Worm (Caenorhabditis elegans) whole organism, early embryonic: ENCODE results near the gene klp-17.

Experiments used
- B0310.2 ChIP-seq: sonication (generic microtip); optimal IDR thresholded peaks from 2 replicates; lab custom pipeline; 2016; ENCODE audit warnings: mild to moderate bottlenecking, missing genetic modification characterization, missing compliant biosample characterization
- F13C5.2 ChIP-seq: sonication (generic microtip); optimal IDR thresholded peaks from 2 replicates; lab custom pipeline; 2017; ENCODE audit warnings: mild to moderate bottlenecking, missing genetic modification characterization, inconsistent platforms, missing compliant biosample characterization
- aly-1 ChIP-seq: sonication (generic microtip); optimal IDR thresholded peaks from 2 replicates; lab custom pipeline; 2016; ENCODE audit warnings: missing genetic modification characterization, missing compliant biosample characterization
- ama-1 ChIP-seq: fragments of 150-350 bp; optimal IDR thresholded peaks from 2 replicates; lab custom pipeline; 2014
- ceh-13 ChIP-seq: fragments of 200-800 bp; sonication (Bioruptor generic); optimal IDR thresholded peaks from 2 replicates; lab custom pipeline; 2018; ENCODE audit warnings: mild to moderate bottlenecking, missing genetic modification characterization, missing compliant biosample characterization
- ceh-36 ChIP-seq: sonication (generic microtip); optimal IDR thresholded peaks from 2 replicates; lab custom pipeline; 2016; ENCODE audit warnings: missing genetic modification characterization, inconsistent platforms, missing compliant biosample characterization
- ets-7 ChIP-seq: sonication (generic microtip); optimal IDR thresholded peaks from 2 replicates; lab custom pipeline; 2016; ENCODE audit warnings: missing genotype, missing genetic modification characterization, missing compliant biosample characterization
- flt-1 ChIP-seq: fragments of 200-800 bp; sonication (Bioruptor generic); IDR thresholded peaks from 2 replicates; pipeline ENCODE4 v1.3.6; 2022; ENCODE audit warnings: missing genetic modification characterization, missing compliant biosample characterization
- hmbx-1 ChIP-seq: sonication (generic microtip); optimal IDR thresholded peaks from 2 replicates; lab custom pipeline; 2016; ENCODE audit warnings: mild to moderate bottlenecking, missing genetic modification characterization, missing compliant biosample characterization
- hmg-4 ChIP-seq: fragments of 200-800 bp; sonication (Bioruptor generic); optimal IDR thresholded peaks from 2 replicates; lab custom pipeline; 2018; ENCODE audit warnings: mild to moderate bottlenecking, missing genetic modification characterization, missing compliant biosample characterization
- hnd-1 ChIP-seq: sonication (generic microtip); optimal IDR thresholded peaks from 2 replicates; lab custom pipeline; 2016; ENCODE audit warnings: missing genetic modification characterization, missing compliant biosample characterization
- pes-1 ChIP-seq: fragments of 200-800 bp; sonication (Bioruptor generic); IDR thresholded peaks from 2 replicates; pipeline ENCODE4 v1.3.6; 2022; ENCODE audit warnings: missing genetic modification reagents, missing genetic modification characterization, missing compliant biosample characterization
- scrt-1 ChIP-seq: fragments of 200-800 bp; sonication (Bioruptor generic); IDR thresholded peaks from 2 replicates; pipeline ENCODE4 v1.3.6; 2022; ENCODE audit warnings: missing genetic modification characterization, missing compliant biosample characterization
- sea-1 ChIP-seq: fragments of 200-800 bp; sonication (Bioruptor generic); conservative IDR thresholded peaks from 2 replicates; pipeline ENCODE4 v1.3.6; 2022; ENCODE audit warnings: missing genetic modification characterization, missing compliant biosample characterization
- tbx-11 ChIP-seq: fragments of 200-800 bp; sonication (Bioruptor generic); IDR thresholded peaks from 2 replicates; pipeline ENCODE4 v1.3.6; 2022; ENCODE audit warnings: missing genetic modification characterization, missing compliant biosample characterization
- tbx-37 ChIP-seq: fragments of 200-800 bp; sonication (Bioruptor generic); conservative IDR thresholded peaks from 2 replicates; pipeline ENCODE4 v1.3.6; 2022; ENCODE audit warnings: missing genetic modification reagents, missing genetic modification characterization, missing compliant biosample characterization
- tra-4 ChIP-seq: sonication (generic microtip); optimal IDR thresholded peaks from 2 replicates; lab custom pipeline; 2017; ENCODE audit warnings: missing genetic modification characterization, missing compliant biosample characterization

klp-17 gene

ce11 chrII:11467541-11467940 lies at the start of gene klp-17:
Gene klp-17, minus strand, starts transcription at chrII:11467641.
- TF ChIP-seq tra-4 (tag; lab: Kevin White, UChicago) (no peak), hmbx-1 (tag; lab: Kevin White, UChicago) (no peak), aly-1 (tag; lab: Kevin White, UChicago) (no peak), ceh-13 (GFP tag; lab: Kevin White, UChicago) (no peak), tbx-11 (no peak), tbx-37 (GFP tag; lab: Robert Waterston, UW) (no peak), scrt-1 (no peak), pes-1 (GFP tag; lab: Robert Waterston, UW) (no peak), ama-1 (lab: Kevin White, UChicago) (no peak), hnd-1 (tag; lab: Kevin White, UChicago) (no peak), ets-7 (tag; lab: Kevin White, UChicago) (no peak)

- TF ChIP-seq F13C5.2 (tag; lab: Kevin White, UChicago) (no peak), flt-1 (GFP tag; lab: Robert Waterston, UW) (no peak), hmg-4 (GFP tag; lab: Kevin White, UChicago) (no peak), sea-1 (GFP tag; lab: Robert Waterston, UW) (no peak), aly-1 (tag; lab: Kevin White, UChicago) (no peak), hmbx-1 (tag; lab: Kevin White, UChicago) (no peak), tbx-37 (GFP tag; lab: Robert Waterston, UW) (no peak), tra-4 (tag; lab: Kevin White, UChicago) (no peak), ama-1 (lab: Kevin White, UChicago) (no peak), ets-7 (tag; lab: Kevin White, UChicago) (no peak), ceh-13 (GFP tag; lab: Kevin White, UChicago) (no peak), scrt-1 (no peak), tbx-11 (no peak), B0310.2 (no peak), hnd-1 (tag; lab: Kevin White, UChicago) (no peak), ceh-36 (no peak), pes-1 (GFP tag; lab: Robert Waterston, UW) (no peak)
These were observed 47.3 kb upstream of the klp-17 start, which contains the start of gene srh-44 for ce11 chrII:11514775-11515174. Gene srh-44, plus strand, starts transcription at chrII:11515075.

DNA sequence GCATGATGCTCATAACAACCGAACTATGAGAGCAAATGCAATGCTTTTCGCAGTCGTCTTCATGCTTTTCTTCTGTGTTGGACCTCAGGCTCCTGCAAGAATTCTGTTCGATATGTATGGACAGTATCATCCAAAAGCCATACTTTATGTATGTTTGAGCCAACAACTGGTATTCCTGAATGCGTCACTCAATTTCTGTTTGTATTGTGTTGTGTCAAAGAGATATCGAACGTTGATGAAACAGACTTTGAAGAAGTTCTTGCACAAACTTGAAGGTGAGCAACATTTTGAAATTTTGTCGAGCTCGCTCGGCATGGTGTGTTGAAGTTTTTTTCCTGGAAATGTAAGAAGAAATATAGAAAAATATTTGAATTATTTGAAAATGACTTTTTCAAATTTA lies 45.5 kb upstream of the klp-17 start:
- TF ChIP-seq tra-4 (tag; lab: Kevin White, UChicago) (no peak), ceh-36 (no peak), tbx-11 (no peak), ceh-13 (GFP tag; lab: Kevin White, UChicago) (no peak), pes-1 (GFP tag; lab: Robert Waterston, UW) (no peak), aly-1 (tag; lab: Kevin White, UChicago) (no peak)

ce11 chrII:11510373-11510772 lies 42.9 kb upstream of the klp-17 start, which contains the start of gene npr-41:
Gene npr-41, plus strand, starts transcription at chrII:11510673.
- no peak for TF ChIP-seq ets-7 (tag; lab: Kevin White, UChicago)
- TF ChIP-seq F13C5.2 (tag; lab: Kevin White, UChicago): no peak
- TF ChIP-seq tra-4 (tag; lab: Kevin White, UChicago): no peak
- no peak for TF ChIP-seq pes-1 (GFP tag; lab: Robert Waterston, UW)
- no peak for TF ChIP-seq hnd-1 (tag; lab: Kevin White, UChicago)
- TF ChIP-seq tbx-37 (GFP tag; lab: Robert Waterston, UW): no peak
- TF ChIP-seq flt-1 (GFP tag; lab: Robert Waterston, UW): no peak
- TF ChIP-seq scrt-1: no peak

DNA sequence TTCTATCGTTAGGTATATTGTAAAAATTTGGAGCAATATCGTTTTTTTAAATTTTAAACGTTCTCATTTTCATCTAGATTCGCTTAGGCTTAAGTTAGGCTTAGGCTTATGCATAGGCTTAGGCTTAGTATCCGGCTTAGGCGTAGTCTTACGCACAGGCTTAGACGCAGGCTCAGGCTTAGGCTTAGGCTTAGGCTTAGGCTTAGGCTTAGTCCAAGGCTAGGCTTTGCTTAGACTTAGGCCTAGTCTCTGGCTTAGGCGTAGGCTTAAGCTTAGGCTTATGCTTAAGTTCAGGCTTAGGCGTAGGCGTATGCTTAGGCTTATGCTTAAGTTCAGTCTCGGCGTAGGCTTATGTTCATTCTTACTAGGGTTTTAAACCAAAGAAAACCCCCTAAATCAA lies 36.3 kb upstream of the klp-17 start:
- TF ChIP-seq scrt-1 (0 out of 2 replicates have a peak, but pooled peaks have one; percentile 37), ceh-36 (peak; percentile 86), flt-1 (GFP tag; lab: Robert Waterston, UW) (no peak)

DNA sequence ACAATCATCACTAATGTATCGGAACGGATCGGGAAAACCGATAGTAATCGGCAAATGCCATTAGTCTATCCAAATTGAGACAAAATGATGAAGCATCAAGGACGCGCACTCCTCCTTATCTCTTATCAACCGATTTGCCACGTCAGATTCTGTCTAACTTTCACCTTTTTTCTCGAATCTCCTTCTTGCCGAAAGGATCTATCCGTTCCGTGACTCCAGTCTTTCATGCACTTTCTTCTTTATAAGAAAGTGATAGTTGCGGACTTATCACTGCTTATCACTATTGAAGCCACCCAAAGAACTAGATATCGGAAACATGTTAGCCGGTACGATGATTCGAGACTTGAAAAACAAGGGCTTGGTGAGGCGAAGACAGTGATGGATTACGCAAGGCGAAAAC lies 34.5 kb upstream of the klp-17 start:
- TF ChIP-seq ceh-13 (GFP tag; lab: Kevin White, UChicago) (no peak), tra-4 (tag; lab: Kevin White, UChicago) (no peak), tbx-37 (GFP tag; lab: Robert Waterston, UW) (no peak), tbx-11 (no peak), aly-1 (tag; lab: Kevin White, UChicago) (no peak), B0310.2 (no peak), hmbx-1 (tag; lab: Kevin White, UChicago) (no peak), ceh-36 (no peak), hmg-4 (GFP tag; lab: Kevin White, UChicago) (no peak), F13C5.2 (tag; lab: Kevin White, UChicago) (no peak), hnd-1 (tag; lab: Kevin White, UChicago) (no peak), ama-1 (lab: Kevin White, UChicago) (no peak), sea-1 (GFP tag; lab: Robert Waterston, UW) (no peak), flt-1 (GFP tag; lab: Robert Waterston, UW) (no peak), scrt-1 (no peak), ets-7 (tag; lab: Kevin White, UChicago) (no peak), pes-1 (GFP tag; lab: Robert Waterston, UW) (no peak)

DNA sequence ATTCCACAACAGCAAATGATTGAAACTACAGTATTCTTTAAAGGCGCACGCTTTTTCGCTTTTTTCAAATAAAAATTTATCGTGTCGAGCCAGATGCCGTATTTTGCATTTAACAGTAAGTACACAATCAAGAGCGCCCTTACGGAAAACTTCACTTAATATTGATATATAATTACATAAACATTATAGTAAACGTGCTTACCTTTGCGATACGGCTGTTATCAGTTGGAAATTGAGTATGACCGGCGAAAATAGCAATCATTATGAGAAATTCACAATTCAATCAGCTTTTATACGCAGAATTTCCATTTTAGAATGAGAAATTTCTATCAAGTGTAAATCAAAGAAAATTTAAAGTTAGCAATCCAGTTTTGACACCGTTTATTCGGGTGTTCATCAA lies 32.8 kb upstream of the klp-17 start, which contains the start of gene B0334.20:
TSS of gene B0334.20 (minus strand) at position 262 of the 400 bp plus-strand sequence.
- TF ChIP-seq scrt-1 (no peak), tbx-11 (no peak), sea-1 (GFP tag; lab: Robert Waterston, UW) (no peak), hmg-4 (GFP tag; lab: Kevin White, UChicago) (no peak), hmbx-1 (tag; lab: Kevin White, UChicago) (no peak), tbx-37 (GFP tag; lab: Robert Waterston, UW) (no peak), ceh-13 (GFP tag; lab: Kevin White, UChicago) (no peak), pes-1 (GFP tag; lab: Robert Waterston, UW) (no peak), aly-1 (tag; lab: Kevin White, UChicago) (no peak), ets-7 (tag; lab: Kevin White, UChicago) (no peak), ceh-36 (no peak), B0310.2 (no peak), F13C5.2 (tag; lab: Kevin White, UChicago) (no peak), tra-4 (tag; lab: Kevin White, UChicago) (no peak), hnd-1 (tag; lab: Kevin White, UChicago) (no peak)
